Worm (Caenorhabditis elegans): Measurements from ENCODE around the gene atg-4.2.

ce11 chrIV:11700752-11701151, 32.9 kb downstream of the atg-4.2 start, which contains the start of gene dpy-20:
- TF ChIP-seq ztf-11 (tag; optimal IDR thresholded peaks at IDR 0.05) (no peak), elt-1 (tag; optimal IDR thresholded peaks at IDR 0.05; ENCODE audit: borderline replicate concordance, insufficient read depth) (no peak), nhr-28 (tag; optimal IDR thresholded peaks at IDR 0.05) (no peak), unc-62 (GFP tag; optimal IDR thresholded peaks at IDR 0.05) (no peak), unc-39 (tag; optimal IDR thresholded peaks at IDR 0.05) (no peak), drap-1 (GFP tag; optimal IDR thresholded peaks at IDR 0.05) (no peak), nhr-237 (tag; optimal IDR thresholded peaks at IDR 0.05) (no peak), mab-5 (tag; optimal IDR thresholded peaks at IDR 0.05) (no peak), lsy-2 (tag; optimal IDR thresholded peaks at IDR 0.05) (no peak)

Measured in whole organism, mixed stage, embryonic.